Fruit fly (Drosophila melanogaster) whole organism, wandering third instar larva: ENCODE data around the gene CG14321.

ENCODE experiments used
- CrebA ChIP-seq: fragments of 200-800 bp; sonication (Bioruptor generic); optimal IDR thresholded peaks from 2 replicates; lab custom pipeline; 2016; ENCODE audit warnings: missing biosample characterization, mild to moderate bottlenecking, missing genetic modification characterization, borderline replicate concordance
- Hr78 ChIP-seq: fragments of >200 bp; optimal IDR thresholded peaks from 2 replicates; lab custom pipeline; 2017; ENCODE audit warnings: missing biosample characterization, missing genetic modification characterization
- OdsH ChIP-seq: fragments of 200-800 bp; sonication (Bioruptor generic); optimal IDR thresholded peaks from 2 replicates; lab custom pipeline; 2016; ENCODE audit warnings: missing biosample characterization, mild to moderate bottlenecking, missing genetic modification characterization
- Sp1 ChIP-seq: fragments of 200-800 bp; sonication (Bioruptor generic); optimal IDR thresholded peaks from 3 replicates; lab custom pipeline; 2019; ENCODE audit warnings: missing biosample characterization, mild to moderate bottlenecking, missing genetic modification characterization, moderate library complexity
- Vsx2 ChIP-seq: fragments of 200-300, 225-300 bp; sonication (Bioruptor generic); optimal IDR thresholded peaks from 2 replicates; lab custom pipeline; 2018; ENCODE audit warnings: missing biosample characterization, missing genetic modification characterization; ENCODE audit not compliant: partially characterized antibody
- br ChIP-seq: fragments of 200-800 bp; sonication (Bioruptor generic); optimal IDR thresholded peaks from 2 replicates; lab custom pipeline; 2016; ENCODE audit warnings: missing biosample characterization, missing genetic modification characterization
- brk ChIP-seq: fragments of 200-800 bp; sonication (Bioruptor generic); optimal IDR thresholded peaks from 2 replicates; lab custom pipeline; 2016; ENCODE audit warnings: missing biosample characterization, mild to moderate bottlenecking, missing genetic modification characterization
- lola ChIP-seq: fragments of >200 bp; optimal IDR thresholded peaks from 2 replicates; lab custom pipeline; 2017; ENCODE audit warnings: missing biosample characterization, missing genetic modification characterization
- tai ChIP-seq: sonication (Bioruptor generic); optimal IDR thresholded peaks from 2 replicates; lab custom pipeline; 2016; ENCODE audit warnings: missing biosample characterization, missing genetic modification characterization
- usp ChIP-seq: fragments of >200 bp; optimal IDR thresholded peaks from 2 replicates; lab custom pipeline; 2017; ENCODE audit warnings: missing biosample characterization, missing genetic modification characterization
- woc ChIP-seq: sonication (Bioruptor generic); optimal IDR thresholded peaks from 2 replicates; lab custom pipeline; 2016; ENCODE audit warnings: missing biosample characterization, mild to moderate bottlenecking, missing genetic modification characterization

DNA sequence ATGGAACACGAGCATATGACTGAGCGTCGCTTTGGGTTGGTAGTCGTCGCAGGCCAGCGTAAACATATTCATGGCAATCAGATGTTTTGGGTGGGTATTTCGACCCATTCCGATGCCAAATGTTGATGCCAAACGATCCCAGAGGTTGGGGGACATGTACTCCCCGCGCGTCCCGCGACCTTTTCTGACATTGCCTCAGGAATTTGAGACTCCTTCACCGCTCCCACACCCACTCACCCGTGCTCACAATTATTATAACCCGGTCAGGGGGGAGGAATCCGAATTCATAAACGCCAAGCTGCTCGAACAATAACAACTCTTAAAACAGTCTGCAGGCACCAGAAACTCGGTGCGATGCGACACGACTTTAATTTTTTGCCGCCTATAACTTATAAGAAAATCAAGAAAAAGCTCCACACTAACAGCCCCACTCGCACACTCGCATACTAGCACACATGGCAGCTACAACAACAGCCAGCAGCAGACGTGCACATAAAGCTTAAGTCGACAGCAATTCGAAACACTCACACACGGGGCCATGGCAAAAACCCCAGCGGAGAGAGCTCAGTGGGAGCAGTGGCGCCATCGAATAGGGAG is 33.4 kb upstream of the CG14321 start:
- TF ChIP-seq brk (no peak), lola (no peak), Sp1 (GFP tag; lab: Kevin White, UChicago) (no peak), woc (GFP tag; lab: Kevin White, UChicago) (no peak), CrebA (no peak), Vsx2 (GFP tag; lab: Kevin White, UChicago) (no peak), usp (GFP tag; lab: Kevin White, UChicago) (no peak), Hr78 (no peak), OdsH (no peak), br (GFP tag; lab: Kevin White, UChicago) (no peak), tai (GFP tag; lab: Kevin White, UChicago) (no peak)
